Worm (Caenorhabditis elegans) whole organism, L1 larva: Measurements from ENCODE around the gene K08B5.2.
"Not testable (repeated sequence)": the region's sequence is repeated elsewhere in the genome, so short reads cannot be mapped to it uniquely, and the experiment has no call there.

ENCODE experiments used
- C04F5.9 ChIP-seq: sonication (generic microtip); optimal IDR thresholded peaks from 2 replicates; lab custom pipeline; 2016; ENCODE audit warnings: missing genetic modification characterization, missing compliant biosample characterization
- C16A3.4 ChIP-seq: fragments of 150-350 bp; optimal IDR thresholded peaks from 2 replicates; lab custom pipeline; 2014; ENCODE audit warnings: missing biosample characterization, missing genetic modification characterization
- F16B12.6 ChIP-seq: fragments of 150-350 bp; optimal IDR thresholded peaks from 2 replicates; lab custom pipeline; 2014; ENCODE audit warnings: missing biosample characterization, missing genetic modification characterization
- blmp-1 ChIP-seq: fragments of 150-350 bp; optimal IDR thresholded peaks from 2 replicates; lab custom pipeline; 2014; ENCODE audit warnings: missing biosample characterization, missing genetic modification characterization
- ceh-82 ChIP-seq, 3 experiments: fragments of 150-350 bp in 1 of 3; sonication (generic microtip) in 2 of 3; optimal IDR thresholded peaks; 2 replicates each; lab custom pipeline; 2014 to 2017; ENCODE audit warnings: missing biosample characterization in 3 of 3, missing genetic modification characterization in 3 of 3
- ceh-88 ChIP-seq: fragments of 200-800 bp; sonication (Bioruptor generic); IDR thresholded peaks from 2 replicates; pipeline ENCODE4 v1.3.6; 2022; ENCODE audit warnings: missing genetic modification characterization, missing compliant biosample characterization
- ces-1 ChIP-seq: fragments of 150-350 bp; optimal IDR thresholded peaks from 2 replicates; lab custom pipeline; 2014; ENCODE audit warnings: missing biosample characterization, missing genetic modification reagents, missing genetic modification characterization
- efl-1 ChIP-seq, 4 experiments: fragments of 150-350 bp; optimal IDR thresholded peaks in 3 of 4; peaks in 1 of 4; 1 replicate in 1 of 4; 2 replicates in 3 of 4; lab custom pipeline; 2014; ENCODE audit warnings: missing biosample characterization in 2 of 4, missing genetic modification characterization in 2 of 4, missing genetic modification reagents in 2 of 4
- egl-13 ChIP-seq: sonication (generic microtip); optimal IDR thresholded peaks from 2 replicates; lab custom pipeline; 2016; ENCODE audit warnings: missing genotype, missing genetic modification reagents, missing genetic modification characterization, missing compliant biosample characterization
- elt-2 ChIP-seq: sonication (generic microtip); optimal IDR thresholded peaks from 2 replicates; lab custom pipeline; 2016; ENCODE audit warnings: missing genetic modification characterization, mild to moderate bottlenecking, inconsistent platforms, missing compliant biosample characterization, missing genetic modification reagents
- ets-5 ChIP-seq: fragments of 200-800 bp; sonication (Bioruptor generic); IDR thresholded peaks from 2 replicates; pipeline ENCODE4 v1.3.6; 2022; ENCODE audit warnings: missing genetic modification characterization, missing compliant biosample characterization
- fkh-10 ChIP-seq: sonication (generic microtip); optimal IDR thresholded peaks from 2 replicates; lab custom pipeline; 2017; ENCODE audit warnings: missing biosample characterization, missing genetic modification reagents, missing genetic modification characterization
- fos-1 ChIP-seq: fragments of 150-350 bp; optimal IDR thresholded peaks from 2 replicates; lab custom pipeline; 2014; ENCODE audit warnings: missing biosample characterization, missing genetic modification characterization
- grh-1 ChIP-seq: fragments of 200-800 bp; sonication (Bioruptor generic); IDR thresholded peaks from 2 replicates; pipeline ENCODE4 v1.3.6; 2022; ENCODE audit warnings: missing genetic modification reagents, missing genetic modification characterization, missing compliant biosample characterization
- hlh-17 ChIP-seq: fragments of 200-800 bp; sonication (Bioruptor generic); optimal IDR thresholded peaks from 2 replicates; lab custom pipeline; 2018; ENCODE audit warnings: missing genetic modification characterization, mild to moderate bottlenecking, missing compliant biosample characterization, moderate library complexity, borderline replicate concordance
- hlh-4 ChIP-seq: sonication (generic microtip); optimal IDR thresholded peaks from 2 replicates; lab custom pipeline; 2016; ENCODE audit warnings: mild to moderate bottlenecking, missing genetic modification characterization, missing compliant biosample characterization
- hpl-2 ChIP-seq: fragments of 150-350 bp; optimal IDR thresholded peaks from 2 replicates; lab custom pipeline; 2014; ENCODE audit warnings: missing biosample characterization, missing genetic modification reagents, missing genetic modification characterization
- irx-1 ChIP-seq: sonication (generic microtip); optimal IDR thresholded peaks from 2 replicates; lab custom pipeline; 2016; ENCODE audit warnings: missing genetic modification characterization, missing compliant biosample characterization
- isw-1 ChIP-seq: fragments of 200-800 bp; sonication (Bioruptor generic); IDR thresholded peaks from 2 replicates; pipeline ENCODE4 v1.3.6; 2022; ENCODE audit warnings: missing genetic modification characterization, missing compliant biosample characterization
- jun-1 ChIP-seq: fragments of 150-350 bp; optimal IDR thresholded peaks from 2 replicates; lab custom pipeline; 2014; ENCODE audit warnings: missing biosample characterization, missing genetic modification reagents, missing genetic modification characterization
- lin-14 ChIP-seq: fragments of 200-800 bp; sonication (Bioruptor generic); optimal IDR thresholded peaks from 2 replicates; lab custom pipeline; 2018; ENCODE audit warnings: mild to moderate bottlenecking, missing genetic modification characterization, moderate library complexity, missing compliant biosample characterization
- lin-15B ChIP-seq: fragments of 150-350 bp; sonication (generic microtip); optimal IDR thresholded peaks from 3 replicates; lab custom pipeline; 2014; ENCODE audit warnings: missing biosample characterization, missing genetic modification characterization
- lin-35 ChIP-seq, 2 experiments: fragments of 150-350 bp; optimal IDR thresholded peaks; 2 replicates each; lab custom pipeline; 2014; ENCODE audit warnings: missing biosample characterization in 2 of 2, missing genetic modification characterization in 2 of 2, missing genetic modification reagents in 2 of 2
- mab-9 ChIP-seq: fragments of 200-800 bp; sonication (Bioruptor generic); IDR thresholded peaks from 2 replicates; pipeline ENCODE4 v1.3.6; 2022; ENCODE audit warnings: missing genetic modification reagents, missing genetic modification characterization, missing compliant biosample characterization
- mdl-1 ChIP-seq, 2 experiments: fragments of 150-350 bp; optimal IDR thresholded peaks; 2 replicates each; lab custom pipeline; 2014 to 2017; ENCODE audit warnings: missing biosample characterization in 2 of 2, missing genetic modification characterization in 2 of 2, inconsistent platforms in 1 of 2
- nhr-11 ChIP-seq: fragments of 150-350 bp; optimal IDR thresholded peaks from 2 replicates; lab custom pipeline; 2014; ENCODE audit warnings: missing biosample characterization, missing genetic modification characterization
- nhr-12 ChIP-seq: sonication (generic microtip); optimal IDR thresholded peaks from 2 replicates; lab custom pipeline; 2017; ENCODE audit warnings: missing biosample characterization, missing genetic modification characterization
- nhr-19 ChIP-seq: fragments of 200-800 bp; sonication (Bioruptor generic); conservative IDR thresholded peaks from 2 replicates; pipeline ENCODE4 v1.3.6; 2022; ENCODE audit warnings: missing genetic modification characterization, missing compliant biosample characterization
- nhr-20 ChIP-seq: sonication (generic microtip); optimal IDR thresholded peaks from 2 replicates; lab custom pipeline; 2016; ENCODE audit warnings: mild to moderate bottlenecking, missing genetic modification characterization, missing compliant biosample characterization
- nhr-47 ChIP-seq: sonication (generic microtip); optimal IDR thresholded peaks from 2 replicates; lab custom pipeline; 2016; ENCODE audit warnings: mild to moderate bottlenecking, missing genetic modification characterization, moderate library complexity, missing compliant biosample characterization
- nhr-71 ChIP-seq: sonication (generic microtip); optimal IDR thresholded peaks from 2 replicates; lab custom pipeline; 2016; ENCODE audit warnings: mild to moderate bottlenecking, missing genetic modification characterization, moderate library complexity, missing compliant biosample characterization
- nhr-90 ChIP-seq: sonication (generic microtip); optimal IDR thresholded peaks from 2 replicates; lab custom pipeline; 2016; ENCODE audit warnings: mild to moderate bottlenecking, missing genetic modification characterization, missing compliant biosample characterization; ENCODE audit not compliant: poor library complexity
- pag-3 ChIP-seq: sonication (generic microtip); optimal IDR thresholded peaks from 2 replicates; lab custom pipeline; 2017; ENCODE audit warnings: missing genetic modification characterization, mild to moderate bottlenecking, missing compliant biosample characterization, antibody characterized with exemption, borderline replicate concordance; ENCODE audit not compliant: insufficient read depth
- rnt-1 ChIP-seq: sonication (generic microtip); optimal IDR thresholded peaks from 2 replicates; lab custom pipeline; 2016; ENCODE audit warnings: mild to moderate bottlenecking, missing genetic modification characterization, moderate library complexity, missing compliant biosample characterization
- snpc-4 ChIP-seq: fragments of 150-350 bp; optimal IDR thresholded peaks from 2 replicates; lab custom pipeline; 2014; ENCODE audit warnings: missing biosample characterization, missing genetic modification characterization
- snu-23 ChIP-seq: sonication (generic microtip); optimal IDR thresholded peaks from 2 replicates; lab custom pipeline; 2016; ENCODE audit warnings: missing genetic modification characterization, missing compliant biosample characterization
- sptf-1 ChIP-seq: fragments of 150-350 bp; optimal IDR thresholded peaks from 2 replicates; lab custom pipeline; 2014; ENCODE audit warnings: missing biosample characterization, missing genetic modification characterization
- sup-37 ChIP-seq: fragments of 200-800 bp; sonication (Bioruptor generic); optimal IDR thresholded peaks from 2 replicates; lab custom pipeline; 2018; ENCODE audit warnings: mild to moderate bottlenecking, missing genetic modification characterization, missing compliant biosample characterization
- tlp-1 ChIP-seq: fragments of 150-350 bp; optimal IDR thresholded peaks from 2 replicates; lab custom pipeline; 2014; ENCODE audit warnings: missing biosample characterization, missing genetic modification characterization
- zag-1 ChIP-seq: fragments of 150-350 bp; optimal IDR thresholded peaks from 2 replicates; lab custom pipeline; 2014; ENCODE audit warnings: missing biosample characterization, missing genetic modification characterization
- zip-4 ChIP-seq: fragments of 200-800 bp; sonication (Bioruptor generic); optimal IDR thresholded peaks from 2 replicates; lab custom pipeline; 2018; ENCODE audit warnings: mild to moderate bottlenecking, missing genetic modification characterization, moderate library complexity, missing compliant biosample characterization
- ztf-11 ChIP-seq, 2 experiments: sonication (generic microtip); optimal IDR thresholded peaks; 2 replicates each; lab custom pipeline; 2016 to 2017; ENCODE audit warnings: missing genetic modification characterization in 2 of 2, missing biosample characterization in 1 of 2, missing compliant biosample characterization in 1 of 2

The K08B5.2 gene

ce11 chrX:16519517-16519916, 34.2 kb downstream of the K08B5.2 start, which contains the start of gene T25D1.1:
Gene T25D1.1, plus strand, starts transcription at chrX:16519817.
- no peak for TF ChIP-seq elt-2 (tag; lab: Kevin White, UChicago)
- no peak for TF ChIP-seq pag-3 (tag; lab: Kevin White, UChicago)
- no peak for TF ChIP-seq isw-1 (GFP tag; lab: Robert Waterston, UW)
- no peak for TF ChIP-seq mdl-1 (tag; optimal IDR thresholded peaks at IDR 0.05; lab: Kevin White, UChicago)
- TF ChIP-seq C04F5.9 (tag; lab: Kevin White, UChicago) = no peak
- TF ChIP-seq nhr-47 (tag; lab: Kevin White, UChicago) = no peak

- no peak for TF ChIP-seq ceh-82 (tag; optimal IDR thresholded peaks at IDR 0.05; lab: Kevin White, UChicago)
- no peak for TF ChIP-seq efl-1 (optimal IDR thresholded peaks at IDR 0.05; lab: Kevin White, UChicago)
- TF ChIP-seq efl-1 (GFP tag; optimal IDR thresholded peaks at IDR 0.05 in 1 of 2; lab: Kevin White, UChicago) = peak in 1 of 2 experiments; percentile 55
Measured at ce11 chrX:16518771-16519170, 34.9 kb downstream of the K08B5.2 start.

- not testable (repeated sequence) for TF ChIP-seq sptf-1; hpl-2 (GFP tag; lab: Kevin White, UChicago); nhr-19 (GFP tag; lab: Robert Waterston, UW)
- TF ChIP-seq, all 84 proteins: peak for 0; not testable (repeated sequence) for 84
Measured at ce11 chrX:16515265-16515664, 38.4 kb downstream of the K08B5.2 start, which contains the start of gene T25D1.2. Gene T25D1.2, plus strand, starts transcription at chrX:16515565.

ce11 chrX:16505348-16505747, 48.3 kb downstream of the K08B5.2 start, which contains the start of gene T25D1.3:
Gene T25D1.3, plus strand, starts transcription at chrX:16505648.
- TF ChIP-seq irx-1 (tag; lab: Kevin White, UChicago) = no peak
- TF ChIP-seq ceh-88 (GFP tag; lab: Robert Waterston, UW) = no peak
- TF ChIP-seq lin-14 (GFP tag; lab: Kevin White, UChicago) = no peak
- no peak for TF ChIP-seq ets-5 (GFP tag; lab: Robert Waterston, UW)
- TF ChIP-seq hlh-17 = no peak
- no peak for TF ChIP-seq sup-37 (GFP tag; lab: Kevin White, UChicago)
- no peak for TF ChIP-seq fkh-10
- no peak for TF ChIP-seq nhr-71 (tag; lab: Kevin White, UChicago)
- no peak for TF ChIP-seq rnt-1 (tag; lab: Kevin White, UChicago)
- TF ChIP-seq jun-1 = no peak
- no peak for TF ChIP-seq snpc-4 (tag; lab: Kevin White, UChicago)
- no peak for TF ChIP-seq snu-23 (GFP tag; lab: Kevin White, UChicago)
- no peak for TF ChIP-seq blmp-1 (tag; lab: Kevin White, UChicago)
- TF ChIP-seq mab-9 (GFP tag; lab: Robert Waterston, UW) = no peak
- TF ChIP-seq pag-3 (tag; lab: Kevin White, UChicago) = no peak
- TF ChIP-seq F16B12.6 (tag; lab: Kevin White, UChicago) = no peak
- no peak for TF ChIP-seq zip-4 (GFP tag; lab: Kevin White, UChicago)
- TF ChIP-seq, all 84 proteins: peak for 0

ce11 chrX:16502997-16503396, 50.7 kb downstream of the K08B5.2 start:
- TF ChIP-seq C04F5.9 (tag; lab: Kevin White, UChicago) (no peak), zag-1 (tag; lab: Kevin White, UChicago) (no peak), lin-14 (GFP tag; lab: Kevin White, UChicago) (no peak), lin-15B (no peak), nhr-20 (tag; lab: Kevin White, UChicago) (no peak), lin-35 (GFP tag; optimal IDR thresholded peaks at IDR 0.05; lab: Kevin White, UChicago) (peak in 1 of 2 experiments; percentile 25), zip-4 (GFP tag; lab: Kevin White, UChicago) (no peak), grh-1 (GFP tag; lab: Robert Waterston, UW) (no peak), snpc-4 (tag; lab: Kevin White, UChicago) (no peak), fos-1 (no peak), efl-1 (optimal IDR thresholded peaks at IDR 0.05; lab: Kevin White, UChicago) (no peak), efl-1 (GFP tag; optimal IDR thresholded peaks at IDR 0.05 in 1 of 2; lab: Kevin White, UChicago) (peak in 1 of 2 experiments; percentile 75), ces-1 (GFP tag; lab: Kevin White, UChicago) (no peak), egl-13 (tag; lab: Kevin White, UChicago) (no peak), ztf-11 (tag; optimal IDR thresholded peaks at IDR 0.05; lab: Kevin White, UChicago) (no peak), hpl-2 (GFP tag; lab: Kevin White, UChicago) (no peak), nhr-19 (GFP tag; lab: Robert Waterston, UW) (no peak), fkh-10 (no peak), nhr-11 (tag; lab: Kevin White, UChicago) (no peak), hlh-4 (tag; lab: Kevin White, UChicago) (no peak), nhr-47 (tag; lab: Kevin White, UChicago) (no peak), nhr-12 (tag; lab: Kevin White, UChicago) (no peak), nhr-90 (peak; percentile 32), C16A3.4 (tag; lab: Kevin White, UChicago) (no peak), tlp-1 (tag; lab: Kevin White, UChicago) (no peak), snu-23 (GFP tag; lab: Kevin White, UChicago) (peak; percentile 15)
